Fruit fly (Drosophila melanogaster) whole organism: ENCODE data around the gene Zip71B.

Source experiments
- CG8478 ChIP-seq: fragments of >200 bp; optimal IDR thresholded peaks from 2 replicates; lab custom pipeline; 2018; ENCODE audit warnings: inconsistent platforms
- Dll ChIP-seq: fragments of >200 bp; optimal IDR thresholded peaks from 2 replicates; lab custom pipeline; 2017
- EcR ChIP-seq, 2 experiments: fragments of >200 bp; optimal IDR thresholded peaks; 2 replicates each; lab custom pipeline; 2017; ENCODE audit warnings: missing biosample characterization in 2 of 2, missing genetic modification characterization in 2 of 2, missing genetic modification reagents in 2 of 2
- pan ChIP-seq: fragments of >200 bp; optimal IDR thresholded peaks from 2 replicates; lab custom pipeline; 2017
- psq ChIP-seq: fragments of >200 bp; optimal IDR thresholded peaks from 2 replicates; lab custom pipeline; 2017
- usp ChIP-seq: fragments of >200 bp; optimal IDR thresholded peaks from 2 replicates; lab custom pipeline; 2017; ENCODE audit warnings: missing biosample characterization, missing genetic modification characterization, mixed read lengths

dm6 chr3L:15035585-15035984 is 43.5 kb downstream of the Zip71B start:
- TF ChIP-seq usp (no peak), EcR (GFP tag; optimal IDR thresholded peaks at IDR 0.05; lab: Kevin White, UChicago) (no peak), pan (lab: Kevin White, UChicago) (no peak), CG8478 (no peak), psq (lab: Kevin White, UChicago) (no peak), Dll (lab: Kevin White, UChicago) (no peak)
